Worm (Caenorhabditis elegans): ENCODE measurements around the gene T05G5.1.

ce11 chrIII:9735857-9736256 is 7.3 kb downstream of the T05G5.1 start, which contains the start of gene dao-6:
- TF ChIP-seq W03F9.2 (tag; optimal IDR thresholded peaks at IDR 0.05), result no peak
- TF ChIP-seq dao-5 (tag; optimal IDR thresholded peaks at IDR 0.05), result no peak
